Fruit fly (Drosophila melanogaster) whole organism, wandering third instar larva: ENCODE measurements around the gene CG3097.

Experiments
- Abd-B ChIP-seq: fragments of >200 bp; optimal IDR thresholded peaks from 2 replicates; lab custom pipeline; 2017; ENCODE audit warnings: missing biosample characterization, missing genetic modification characterization
- CG32264 ChIP-seq: fragments of 200-800 bp; sonication (Bioruptor generic); optimal IDR thresholded peaks from 2 replicates; lab custom pipeline; 2016; ENCODE audit warnings: missing biosample characterization, missing genetic modification characterization
- CG9705 ChIP-seq: fragments of 200-800 bp; sonication (Bioruptor generic); optimal IDR thresholded peaks from 2 replicates; lab custom pipeline; 2018; ENCODE audit warnings: missing biosample characterization, mild to moderate bottlenecking, missing genetic modification characterization
- CrebA ChIP-seq: fragments of 200-800 bp; sonication (Bioruptor generic); optimal IDR thresholded peaks from 2 replicates; lab custom pipeline; 2016; ENCODE audit warnings: missing biosample characterization, mild to moderate bottlenecking, missing genetic modification characterization, borderline replicate concordance
- Dfd ChIP-seq: fragments of >200 bp; optimal IDR thresholded peaks from 2 replicates; lab custom pipeline; 2017; ENCODE audit warnings: missing biosample characterization, missing genetic modification characterization
- Dif ChIP-seq: fragments of 200-275, 200-300 bp; sonication (Bioruptor generic); optimal IDR thresholded peaks from 2 replicates; lab custom pipeline; 2018; ENCODE audit warnings: missing biosample characterization, missing genetic modification characterization; ENCODE audit not compliant: partially characterized antibody
- GATAd ChIP-seq: sonication (Bioruptor generic); optimal IDR thresholded peaks from 2 replicates; lab custom pipeline; 2016; ENCODE audit warnings: missing biosample characterization, missing genetic modification characterization
- HLH106 ChIP-seq: fragments of 200-800 bp; optimal IDR thresholded peaks from 3 replicates; lab custom pipeline; 2019; ENCODE audit warnings: missing biosample characterization, mild to moderate bottlenecking, missing genetic modification characterization, moderate library complexity
- Hnf4 ChIP-seq: fragments of 200-800 bp; sonication (Bioruptor generic); optimal IDR thresholded peaks from 2 replicates; lab custom pipeline; 2016; ENCODE audit warnings: missing biosample characterization, mild to moderate bottlenecking, missing genetic modification characterization
- Hr78 ChIP-seq: fragments of >200 bp; optimal IDR thresholded peaks from 2 replicates; lab custom pipeline; 2017; ENCODE audit warnings: missing biosample characterization, missing genetic modification characterization
- Hr83 ChIP-seq: fragments of 200-300 bp; sonication (Bioruptor generic); optimal IDR thresholded peaks from 2 replicates; lab custom pipeline; 2016; ENCODE audit warnings: missing biosample characterization, mild to moderate bottlenecking, missing genetic modification characterization, moderate library complexity; ENCODE audit not compliant: poor library complexity, severe bottlenecking
- Jra ChIP-seq: sonication (Bioruptor generic); optimal IDR thresholded peaks from 2 replicates; lab custom pipeline; 2016; ENCODE audit warnings: missing biosample characterization, missing genetic modification characterization
- Mio ChIP-seq: sonication (Bioruptor generic); optimal IDR thresholded peaks from 2 replicates; lab custom pipeline; 2016; ENCODE audit warnings: missing biosample characterization, missing genetic modification characterization
- Myc ChIP-seq: fragments of >200 bp; optimal IDR thresholded peaks from 2 replicates; lab custom pipeline; 2017
- N ChIP-seq: fragments of >200 bp; optimal IDR thresholded peaks from 2 replicates; lab custom pipeline; 2018; ENCODE audit warnings: missing biosample characterization, missing external identifiers, missing genetic modification characterization
- OdsH ChIP-seq: fragments of 200-800 bp; sonication (Bioruptor generic); optimal IDR thresholded peaks from 2 replicates; lab custom pipeline; 2016; ENCODE audit warnings: missing biosample characterization, mild to moderate bottlenecking, missing genetic modification characterization
- Rel ChIP-seq, 2 experiments: fragments of 200-800 bp; sonication (Bioruptor generic) in 1 of 2; optimal IDR thresholded peaks; 2 replicates in 1 of 2; 3 replicates in 1 of 2; lab custom pipeline; 2016 to 2019; ENCODE audit warnings: mild to moderate bottlenecking in 2 of 2, missing biosample characterization in 2 of 2, missing genetic modification characterization in 2 of 2, moderate library complexity in 1 of 2
- Sp1 ChIP-seq: fragments of 200-800 bp; sonication (Bioruptor generic); optimal IDR thresholded peaks from 3 replicates; lab custom pipeline; 2019; ENCODE audit warnings: missing biosample characterization, mild to moderate bottlenecking, missing genetic modification characterization, moderate library complexity
- Vsx2 ChIP-seq: fragments of 200-300, 225-300 bp; sonication (Bioruptor generic); optimal IDR thresholded peaks from 2 replicates; lab custom pipeline; 2018; ENCODE audit warnings: missing biosample characterization, missing genetic modification characterization; ENCODE audit not compliant: partially characterized antibody
- br ChIP-seq: fragments of 200-800 bp; sonication (Bioruptor generic); optimal IDR thresholded peaks from 2 replicates; lab custom pipeline; 2016; ENCODE audit warnings: missing biosample characterization, missing genetic modification characterization
- brk ChIP-seq: fragments of 200-800 bp; sonication (Bioruptor generic); optimal IDR thresholded peaks from 2 replicates; lab custom pipeline; 2016; ENCODE audit warnings: missing biosample characterization, mild to moderate bottlenecking, missing genetic modification characterization
- dl ChIP-seq, 2 experiments: fragments of 175-275, 200-275 bp in 1 of 2; fragments of 200-275 bp in 1 of 2; sonication (Bioruptor generic); optimal IDR thresholded peaks; lab custom pipeline; 2018; ENCODE audit warnings: mild to moderate bottlenecking in 2 of 2, missing biosample characterization in 2 of 2, missing genetic modification characterization in 2 of 2, moderate library complexity in 2 of 2; ENCODE audit not compliant: partially characterized antibody in 2 of 2, insufficient read depth in 1 of 2
- dmrt93B ChIP-seq: fragments of 200-800 bp; sonication (Bioruptor generic); optimal IDR thresholded peaks from 2 replicates; lab custom pipeline; 2018; ENCODE audit warnings: missing biosample characterization, mild to moderate bottlenecking, missing genetic modification characterization
- dsf ChIP-seq: sonication (Bioruptor generic); optimal IDR thresholded peaks from 2 replicates; lab custom pipeline; 2016; ENCODE audit warnings: missing biosample characterization, missing genetic modification characterization, borderline replicate concordance
- ey ChIP-seq: fragments of 200-800 bp; sonication (Bioruptor generic); optimal IDR thresholded peaks from 2 replicates; lab custom pipeline; 2016; ENCODE audit warnings: missing biosample characterization, missing genetic modification characterization
- foxo ChIP-seq, 2 experiments: fragments of 200-800 bp; sonication (Bioruptor generic); optimal IDR thresholded peaks; 2 replicates in 1 of 2; 3 replicates in 1 of 2; lab custom pipeline; 2016 to 2017; ENCODE audit warnings: missing biosample characterization in 2 of 2, missing genetic modification characterization in 2 of 2
- fru ChIP-seq: fragments of 200-800 bp; sonication (Bioruptor generic); optimal IDR thresholded peaks from 3 replicates; lab custom pipeline; 2016; ENCODE audit warnings: missing biosample characterization, mild to moderate bottlenecking, missing genetic modification characterization
- h ChIP-seq: fragments of 200-800 bp; sonication (Bioruptor generic); optimal IDR thresholded peaks from 3 replicates; lab custom pipeline; 2016; ENCODE audit warnings: missing biosample characterization, mild to moderate bottlenecking, missing genetic modification characterization
- jim ChIP-seq: fragments of 175-275, 200-325 bp; sonication (Bioruptor generic); optimal IDR thresholded peaks from 2 replicates; lab custom pipeline; 2016; ENCODE audit warnings: missing biosample characterization, mild to moderate bottlenecking, missing genetic modification characterization
- lola ChIP-seq: fragments of >200 bp; optimal IDR thresholded peaks from 2 replicates; lab custom pipeline; 2017; ENCODE audit warnings: missing biosample characterization, missing genetic modification characterization
- pan ChIP-seq: fragments of >200 bp; optimal IDR thresholded peaks from 2 replicates; lab custom pipeline; 2017
- psq ChIP-seq: fragments of 200-800 bp; sonication (Bioruptor generic); optimal IDR thresholded peaks from 3 replicates; lab custom pipeline; 2017; ENCODE audit warnings: missing biosample characterization, mild to moderate bottlenecking, missing genetic modification characterization, moderate library complexity
- rgr ChIP-seq: fragments of 200-800 bp; sonication (Bioruptor generic); optimal IDR thresholded peaks from 3 replicates; lab custom pipeline; 2016; ENCODE audit warnings: missing biosample characterization, mild to moderate bottlenecking, missing genetic modification characterization
- sage ChIP-seq: fragments of 200-800 bp; sonication (Bioruptor generic); optimal IDR thresholded peaks from 2 replicates; lab custom pipeline; 2016; ENCODE audit warnings: missing biosample characterization, mild to moderate bottlenecking, missing genetic modification characterization
- sv ChIP-seq: fragments of 200-800 bp; sonication (Bioruptor generic); optimal IDR thresholded peaks from 3 replicates; lab custom pipeline; 2016; ENCODE audit warnings: missing biosample characterization, missing genetic modification characterization
- tai ChIP-seq: sonication (Bioruptor generic); optimal IDR thresholded peaks from 2 replicates; lab custom pipeline; 2016; ENCODE audit warnings: missing biosample characterization, missing genetic modification characterization
- usp ChIP-seq: fragments of >200 bp; optimal IDR thresholded peaks from 2 replicates; lab custom pipeline; 2017; ENCODE audit warnings: missing biosample characterization, missing genetic modification characterization
- woc ChIP-seq: sonication (Bioruptor generic); optimal IDR thresholded peaks from 2 replicates; lab custom pipeline; 2016; ENCODE audit warnings: missing biosample characterization, mild to moderate bottlenecking, missing genetic modification characterization

The CG3097 gene

dm6 chrX:5744992-5745732 is 25.4 kb downstream of the CG3097 start:
- TF ChIP-seq OdsH (GFP tag; lab: Kevin White, UChicago): no peak
- TF ChIP-seq dmrt93B (GFP tag; lab: Kevin White, UChicago): no peak
- TF ChIP-seq usp (GFP tag; lab: Kevin White, UChicago): no peak
- TF ChIP-seq GATAd (GFP tag; lab: Kevin White, UChicago): no peak
- TF ChIP-seq psq (GFP tag; lab: Kevin White, UChicago): no peak
- no peak for TF ChIP-seq Abd-B
- TF ChIP-seq Sp1 (GFP tag; lab: Kevin White, UChicago): no peak
- TF ChIP-seq Mio (GFP tag; lab: Kevin White, UChicago): no peak
- no peak for TF ChIP-seq CrebA (GFP tag; lab: Kevin White, UChicago)
- TF ChIP-seq rgr (GFP tag; lab: Kevin White, UChicago): peak; percentile 13
- no peak for TF ChIP-seq Dif (GFP tag; lab: Kevin White, UChicago)
- no peak for TF ChIP-seq Hr78 (GFP tag; lab: Kevin White, UChicago)
- no peak for TF ChIP-seq Hnf4 (GFP tag; lab: Kevin White, UChicago)
- TF ChIP-seq sv: no peak
- TF ChIP-seq fru (GFP tag; lab: Kevin White, UChicago): peak; percentile 8
- TF ChIP-seq CG9705 (GFP tag; lab: Kevin White, UChicago): no peak
- no peak for TF ChIP-seq Myc (lab: Kevin White, UChicago)
- TF ChIP-seq Vsx2 (GFP tag; lab: Kevin White, UChicago): no peak
- no peak for TF ChIP-seq sage (GFP tag; lab: Kevin White, UChicago)
- TF ChIP-seq dl (GFP tag; optimal IDR thresholded peaks at IDR 0.05; lab: Kevin White, UChicago; ENCODE audit: insufficient read depth in 1 of 2, partially characterized antibody in 2 of 2): no peak
- no peak for TF ChIP-seq tai (GFP tag; lab: Kevin White, UChicago)
- peak; percentile 23 for TF ChIP-seq h (GFP tag; lab: Kevin White, UChicago)
- no peak for TF ChIP-seq pan
- no peak for TF ChIP-seq N
- TF ChIP-seq Jra (GFP tag; lab: Kevin White, UChicago): no peak
- TF ChIP-seq CG32264: no peak
- peak; percentile 74 for TF ChIP-seq woc (GFP tag; lab: Kevin White, UChicago)
- TF ChIP-seq dsf (GFP tag; lab: Kevin White, UChicago): no peak
- TF ChIP-seq HLH106: no peak
- TF ChIP-seq foxo (GFP tag; optimal IDR thresholded peaks at IDR 0.05; lab: Kevin White, UChicago): peak in 1 of 2 experiments; percentile 39
- TF ChIP-seq Hr83 (GFP tag; lab: Kevin White, UChicago): peak; percentile 29
- TF ChIP-seq jim: no peak
- TF ChIP-seq lola (GFP tag; lab: Kevin White, UChicago): no peak
- no peak for TF ChIP-seq brk (GFP tag; lab: Kevin White, UChicago)
- TF ChIP-seq br (GFP tag; lab: Kevin White, UChicago): peak; percentile 44
- TF ChIP-seq ey: peak; percentile 13
- no peak for TF ChIP-seq Dfd (GFP tag; lab: Kevin White, UChicago)
- TF ChIP-seq Rel (GFP tag; optimal IDR thresholded peaks at IDR 0.05; lab: Kevin White, UChicago): no peak
- no peak for TF ChIP-seq Rel (tag; optimal IDR thresholded peaks at IDR 0.05; lab: Kevin White, UChicago)

dm6 chrX:5744277-5744846 is 26.2 kb downstream of the CG3097 start:
- no peak for TF ChIP-seq Dif (GFP tag; lab: Kevin White, UChicago)
- no peak for TF ChIP-seq Abd-B
- peak; percentile 28 for TF ChIP-seq psq (GFP tag; lab: Kevin White, UChicago)
- TF ChIP-seq ey: no peak
